Worm (Caenorhabditis elegans): ENCODE data around the gene fbxa-100.
A peak's percentile ranks its signal among the peaks of the same experiment; 100 is the strongest.

Gene fbxa-100

DNA sequence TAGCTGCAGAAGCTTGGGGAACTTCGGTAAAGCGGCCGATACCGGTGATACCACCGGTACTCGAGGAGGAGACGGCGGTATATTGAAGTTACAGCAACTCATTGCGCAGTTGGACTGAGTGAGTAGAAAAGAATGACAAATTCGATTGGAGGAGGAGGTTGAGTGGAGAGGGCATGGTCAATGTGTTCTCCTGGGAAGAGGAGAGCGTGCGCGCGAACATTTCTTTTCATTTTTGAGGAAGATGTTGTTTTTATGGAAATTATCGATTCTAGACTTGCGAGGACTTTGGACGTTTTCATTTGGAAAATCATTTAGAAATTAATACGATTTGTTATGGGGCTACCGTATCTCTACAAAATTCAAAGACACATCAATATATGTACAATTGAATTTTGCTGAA lies 32.7 kb downstream of the fbxa-100 start:
- no peak for TF ChIP-seq ama-1 (optimal IDR thresholded peaks at IDR 0.05)
- no peak for TF ChIP-seq efl-1 (optimal IDR thresholded peaks at IDR 0.05)
- peak in 1 of 2 experiments; percentile 46 for TF ChIP-seq efl-1 (GFP tag; optimal IDR thresholded peaks at IDR 0.05 in 1 of 2)

ce11 chrV:16024917-16025316 lies 37.0 kb downstream of the fbxa-100 start:
- TF ChIP-seq lin-14 (GFP tag; optimal IDR thresholded peaks at IDR 0.05) (no peak), Y116A8C.19 (tag; optimal IDR thresholded peaks at IDR 0.05; ENCODE audit: borderline replicate concordance) (no peak), jun-1 (tag; optimal IDR thresholded peaks at IDR 0.05) (no peak), tlp-1 (tag; optimal IDR thresholded peaks at IDR 0.05) (no peak), unc-30 (tag; optimal IDR thresholded peaks at IDR 0.05) (no peak), fkh-8 (tag; optimal IDR thresholded peaks at IDR 0.05) (no peak), nhr-237 (tag; optimal IDR thresholded peaks at IDR 0.05) (no peak), lsy-2 (tag; optimal IDR thresholded peaks at IDR 0.05) (no peak), skn-1 (tag; optimal IDR thresholded peaks at IDR 0.05) (no peak), nhr-20 (tag; optimal IDR thresholded peaks at IDR 0.05) (no peak), hlh-17 (GFP tag; optimal IDR thresholded peaks at IDR 0.05; ENCODE audit: borderline replicate concordance) (no peak), tbx-2 (tag; optimal IDR thresholded peaks at IDR 0.05) (no peak), elt-2 (tag; optimal IDR thresholded peaks at IDR 0.05) (no peak), unc-62 (GFP tag; optimal IDR thresholded peaks at IDR 0.05) (no peak), aly-2 (tag; optimal IDR thresholded peaks at IDR 0.05) (no peak), hlh-4 (tag; optimal IDR thresholded peaks at IDR 0.05) (no peak), mdl-1 (tag; optimal IDR thresholded peaks at IDR 0.05) (no peak), egl-13 (tag; optimal IDR thresholded peaks at IDR 0.05) (no peak)

ce11 chrV:16024300-16024699 lies 37.6 kb downstream of the fbxa-100 start, which contains the start of gene T10C6.6:
T10C6.6 (plus strand) TSS chrV:16024326.
- TF ChIP-seq ama-1 (optimal IDR thresholded peaks at IDR 0.05): no peak
- TF ChIP-seq elt-2 (tag; optimal IDR thresholded peaks at IDR 0.05): peak; percentile 27
- TF ChIP-seq efl-1 (optimal IDR thresholded peaks at IDR 0.05): no peak
- peak in 1 of 2 experiments; percentile 82 for TF ChIP-seq efl-1 (GFP tag; optimal IDR thresholded peaks at IDR 0.05 in 1 of 2)

DNA sequence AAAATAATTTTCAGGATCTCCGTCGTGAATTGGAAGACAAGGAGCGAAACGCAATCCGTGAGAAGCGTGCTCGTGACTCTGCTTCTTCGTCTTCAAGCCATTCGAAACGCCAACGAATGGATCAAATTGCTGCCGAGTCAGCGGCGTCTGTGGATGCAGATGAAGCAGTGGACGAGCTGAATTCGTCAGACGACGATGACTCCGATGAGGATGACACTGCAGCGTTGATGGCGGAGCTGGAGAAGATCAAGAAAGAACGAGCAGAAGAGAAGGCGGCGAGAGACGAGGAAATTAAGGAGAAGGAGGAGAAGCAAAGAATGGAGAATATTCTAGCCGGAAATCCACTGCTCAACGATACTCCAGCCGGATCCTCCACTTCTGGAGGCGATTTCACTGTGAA lies 38.3 kb downstream of the fbxa-100 start:
- TF ChIP-seq nhr-237 (tag; optimal IDR thresholded peaks at IDR 0.05) (no peak), pqm-1 (tag; optimal IDR thresholded peaks at IDR 0.05) (no peak), ceh-88 (GFP tag; IDR thresholded peaks at IDR 0.05) (no peak), mdl-1 (tag; optimal IDR thresholded peaks at IDR 0.05) (no peak), ceh-8 (GFP tag; optimal IDR thresholded peaks at IDR 0.05) (peak; percentile 5)

DNA sequence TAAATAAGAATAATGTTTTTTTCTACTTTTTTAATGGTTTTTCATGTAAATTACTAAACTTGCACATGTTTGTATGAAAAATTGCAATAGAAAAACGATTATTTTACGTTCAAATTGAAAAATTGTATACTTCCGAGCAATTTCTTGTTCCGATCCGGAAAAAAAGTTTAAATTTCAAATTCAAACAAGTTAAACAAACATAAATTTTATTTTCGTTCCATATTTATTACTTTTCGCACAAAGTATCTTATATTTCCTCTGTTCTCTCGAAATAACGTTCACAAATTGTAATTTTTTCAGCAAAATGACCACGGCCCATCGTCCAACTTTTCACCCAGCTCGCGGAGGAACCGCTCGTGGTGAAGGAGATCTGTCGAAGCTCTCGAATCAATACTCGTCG lies 38.8 kb downstream of the fbxa-100 start, which contains the start of gene cwc-15:
Gene cwc-15 (plus strand): TSS at position 301 of the 400 bp plus-strand sequence.
- TF ChIP-seq mdl-1 (tag; optimal IDR thresholded peaks at IDR 0.05) (no peak), jun-1 (tag; optimal IDR thresholded peaks at IDR 0.05) (no peak), unc-30 (tag; optimal IDR thresholded peaks at IDR 0.05) (no peak), dpl-1 (GFP tag; optimal IDR thresholded peaks at IDR 0.05) (no peak), sptf-1 (tag; optimal IDR thresholded peaks at IDR 0.05) (no peak), efl-1 (optimal IDR thresholded peaks at IDR 0.05) (no peak), efl-1 (GFP tag; optimal IDR thresholded peaks at IDR 0.05 in 1 of 2) (no peak), nhr-12 (tag; optimal IDR thresholded peaks at IDR 0.05) (no peak), lin-15B (tag; optimal IDR thresholded peaks at IDR 0.05) (no peak), vab-15 (tag; optimal IDR thresholded peaks at IDR 0.05) (no peak), fkh-8 (tag; optimal IDR thresholded peaks at IDR 0.05) (no peak), ets-5 (GFP tag; IDR thresholded peaks at IDR 0.05) (no peak), skn-1 (tag; optimal IDR thresholded peaks at IDR 0.05) (no peak), aha-1 (tag; optimal IDR thresholded peaks at IDR 0.05) (no peak), C16A3.4 (tag; optimal IDR thresholded peaks at IDR 0.05) (no peak), nhr-76 (tag; optimal IDR thresholded peaks at IDR 0.05) (no peak), rnt-1 (tag; optimal IDR thresholded peaks at IDR 0.05) (no peak)

All from whole organism, L1 larva.